Worm (Caenorhabditis elegans): ENCODE results near the gene dos-2.

DNA sequence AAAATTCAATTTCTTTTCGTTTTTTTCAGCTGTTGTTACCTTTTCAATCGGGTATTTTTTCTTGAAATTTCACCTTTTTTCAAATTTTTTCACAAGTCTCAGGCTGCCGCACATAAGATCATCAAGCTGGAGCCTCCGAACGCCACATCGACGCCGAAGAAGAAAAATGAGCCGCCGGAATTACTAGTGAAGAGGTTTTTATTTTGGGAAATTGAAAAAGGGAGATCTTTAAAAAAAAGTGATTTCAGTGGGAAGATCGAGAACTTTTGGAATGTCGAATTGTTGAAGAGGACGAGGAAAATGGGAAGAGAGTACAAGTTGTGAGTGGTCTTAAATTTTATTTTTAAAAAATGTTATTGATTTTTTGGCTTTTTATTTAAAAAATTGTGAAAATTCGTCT is 26.0 kb upstream of the dos-2 start, which contains the start of gene sea-2:
- TF ChIP-seq ZK546.5 (tag; optimal IDR thresholded peaks at IDR 0.05) (no peak), snpc-4 (tag; optimal IDR thresholded peaks at IDR 0.05) (no peak), elt-3 (tag; optimal IDR thresholded peaks at IDR 0.05) (no peak), ztf-11 (tag; optimal IDR thresholded peaks at IDR 0.05) (no peak), nhr-28 (tag; optimal IDR thresholded peaks at IDR 0.05) (no peak), mml-1 (tag; optimal IDR thresholded peaks at IDR 0.05) (no peak), ceh-82 (tag; optimal IDR thresholded peaks at IDR 0.05) (no peak), mdl-1 (tag; optimal IDR thresholded peaks at IDR 0.05) (no peak)

Measured in whole organism, L3 larva.